Fruit fly (Drosophila melanogaster) whole organism, adult: ENCODE measurements around the gene CG15747.

Source experiments
- CG11617 ChIP-seq: fragments of 200-800 bp; sonication (Bioruptor generic); optimal IDR thresholded peaks from 2 replicates; lab custom pipeline; 2017; ENCODE audit warnings: mild to moderate bottlenecking, missing biosample characterization, missing genetic modification reagents, missing genetic modification characterization
- CG12768 ChIP-seq: fragments of 200-800 bp; sonication (Bioruptor generic); optimal IDR thresholded peaks from 2 replicates; lab custom pipeline; 2017; ENCODE audit warnings: missing biosample characterization, missing genetic modification characterization, mild to moderate bottlenecking, moderate library complexity, missing genetic modification reagents
- CG14711 ChIP-seq: fragments of 200-800 bp; sonication (Bioruptor generic); optimal IDR thresholded peaks from 2 replicates; lab custom pipeline; 2018; ENCODE audit warnings: missing biosample characterization, mild to moderate bottlenecking, missing genetic modification characterization, moderate library complexity
- CG1620 ChIP-seq: fragments of 200-800 bp; sonication (Bioruptor generic); optimal IDR thresholded peaks from 2 replicates; lab custom pipeline; 2016; ENCODE audit warnings: missing biosample characterization, missing genetic modification characterization
- CG33017 ChIP-seq: fragments of 200-800 bp; sonication (Bioruptor generic); optimal IDR thresholded peaks from 2 replicates; lab custom pipeline; 2018; ENCODE audit warnings: missing biosample characterization, mild to moderate bottlenecking, missing genetic modification characterization, moderate library complexity
- CG5204 ChIP-seq: fragments of 200-800 bp; sonication (Bioruptor generic); optimal IDR thresholded peaks from 2 replicates; lab custom pipeline; 2016; ENCODE audit warnings: missing biosample characterization, missing genetic modification characterization
- CG7045 ChIP-seq: fragments of 200-800 bp; sonication (Bioruptor generic); optimal IDR thresholded peaks from 2 replicates; lab custom pipeline; 2017; ENCODE audit warnings: missing biosample characterization, mild to moderate bottlenecking, missing genetic modification characterization
- CG7101 ChIP-seq: fragments of 200-800 bp; sonication (Bioruptor generic); optimal IDR thresholded peaks from 2 replicates; lab custom pipeline; 2018; ENCODE audit warnings: missing biosample characterization, mild to moderate bottlenecking, missing genetic modification characterization, moderate library complexity
- Clk ChIP-seq: fragments of 200-800 bp; sonication (Bioruptor generic); optimal IDR thresholded peaks from 2 replicates; lab custom pipeline; 2017; ENCODE audit warnings: missing biosample characterization, missing genetic modification characterization
- Crg-1 ChIP-seq: fragments of 200-800 bp; sonication (Bioruptor generic); optimal IDR thresholded peaks from 2 replicates; lab custom pipeline; 2016; ENCODE audit warnings: missing biosample characterization, missing genetic modification characterization
- Hr96 ChIP-seq: fragments of 200-800 bp; sonication (Bioruptor generic); optimal IDR thresholded peaks from 2 replicates; lab custom pipeline; 2016; ENCODE audit warnings: missing biosample characterization, missing genetic modification characterization
- Mnt ChIP-seq: fragments of 200-800 bp; sonication (Bioruptor generic); optimal IDR thresholded peaks from 2 replicates; lab custom pipeline; 2016; ENCODE audit warnings: missing biosample characterization, mild to moderate bottlenecking, missing genetic modification characterization
- bab1 ChIP-seq: fragments of 200-800 bp; sonication (Bioruptor generic); optimal IDR thresholded peaks from 3 replicates; lab custom pipeline; 2019; ENCODE audit warnings: missing biosample characterization, mild to moderate bottlenecking, missing genetic modification characterization, moderate library complexity
- cic ChIP-seq: fragments of 200-800 bp; sonication (Bioruptor generic); optimal IDR thresholded peaks from 2 replicates; lab custom pipeline; 2017; ENCODE audit warnings: missing biosample characterization, mild to moderate bottlenecking, missing genetic modification characterization, moderate library complexity
- cnc ChIP-seq, 2 experiments: fragments of >200 bp; optimal IDR thresholded peaks; 2 replicates each; lab custom pipeline; 2017
- kay ChIP-seq: fragments of 200-800 bp; sonication (Bioruptor generic); peaks from one replicate; lab custom pipeline; 2016; ENCODE audit warnings: missing biosample characterization, missing genetic modification characterization, borderline replicate concordance
- ovo ChIP-seq: fragments of 200-800 bp; sonication (Bioruptor generic); optimal IDR thresholded peaks from 2 replicates; lab custom pipeline; 2016; ENCODE audit warnings: missing biosample characterization, missing genetic modification characterization
- pad ChIP-seq: fragments of 200-800 bp; sonication (Bioruptor generic); optimal IDR thresholded peaks from 3 replicates; lab custom pipeline; 2017; ENCODE audit warnings: missing biosample characterization, missing genetic modification characterization, mild to moderate bottlenecking, moderate library complexity, missing genetic modification reagents
- tj ChIP-seq: fragments of 200-800 bp; sonication (Bioruptor generic); optimal IDR thresholded peaks from 3 replicates; lab custom pipeline; 2017; ENCODE audit warnings: missing biosample characterization, mild to moderate bottlenecking, missing genetic modification characterization, moderate library complexity
- toe ChIP-seq: fragments of 200-800 bp; sonication (Bioruptor generic); optimal IDR thresholded peaks from 2 replicates; lab custom pipeline; 2016; ENCODE audit warnings: missing biosample characterization, missing genetic modification characterization

Gene CG15747

DNA sequence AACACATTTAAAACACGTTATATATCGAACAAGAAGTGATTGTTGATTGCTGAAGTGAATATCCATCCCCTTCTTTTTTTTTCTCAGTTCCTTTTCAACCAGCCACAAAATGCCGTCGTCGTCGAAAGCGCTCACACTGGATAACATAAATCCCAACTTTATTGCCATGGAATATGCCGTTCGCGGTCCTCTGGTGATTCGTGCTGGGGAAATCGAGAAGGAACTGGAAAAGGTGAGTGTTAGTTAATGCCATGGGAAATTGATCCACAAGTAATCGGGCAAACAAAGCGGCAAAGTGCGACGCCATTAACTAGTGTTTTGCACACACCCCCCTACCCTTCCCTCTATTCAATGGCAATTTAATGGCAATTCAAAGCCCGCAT is 36.0 kb downstream of the CG15747 start:
- no peak for TF ChIP-seq CG11617 (GFP tag; lab: Kevin White, UChicago)
- TF ChIP-seq CG33017 (tag; lab: Kevin White, UChicago) = no peak
- TF ChIP-seq CG14711 (tag; lab: Kevin White, UChicago) = no peak
- no peak for TF ChIP-seq kay
- TF ChIP-seq CG7045 (GFP tag; lab: Kevin White, UChicago) = no peak
- TF ChIP-seq tj = no peak
- TF ChIP-seq CG7101 = no peak
- no peak for TF ChIP-seq Hr96 (GFP tag; lab: Kevin White, UChicago)
- TF ChIP-seq pad (GFP tag; lab: Kevin White, UChicago) = peak; percentile 94
- peak; percentile 29 for TF ChIP-seq CG12768 (GFP tag; lab: Kevin White, UChicago)
- no peak for TF ChIP-seq cnc (optimal IDR thresholded peaks at IDR 0.05; lab: Kevin White, UChicago)
- no peak for TF ChIP-seq CG5204 (GFP tag; lab: Kevin White, UChicago)
- no peak for TF ChIP-seq cic (GFP tag; lab: Kevin White, UChicago)
- TF ChIP-seq CG1620 = no peak
- no peak for TF ChIP-seq toe
- TF ChIP-seq Clk = no peak
- TF ChIP-seq ovo (GFP tag; lab: Kevin White, UChicago) = no peak

DNA sequence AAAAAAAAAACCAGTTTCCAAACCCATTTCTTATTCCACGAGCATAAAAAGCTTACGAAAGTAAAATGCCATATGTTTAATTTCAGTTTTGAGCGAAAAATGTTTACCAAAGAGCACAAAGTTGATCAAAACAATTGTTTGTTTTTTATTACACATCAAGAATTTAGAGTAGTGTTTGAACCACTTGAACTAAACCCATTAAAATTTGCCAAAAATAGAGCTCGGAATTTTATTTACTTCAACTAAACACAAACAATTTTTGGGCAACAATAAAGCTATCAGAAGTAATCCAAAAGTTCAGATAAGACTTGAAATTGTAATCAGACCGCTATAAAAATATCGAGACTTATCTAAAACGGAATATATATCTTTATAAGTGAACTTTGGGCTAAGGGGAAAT is 36.9 kb downstream of the CG15747 start:
- TF ChIP-seq kay (peak; percentile 65), toe (no peak)

DNA sequence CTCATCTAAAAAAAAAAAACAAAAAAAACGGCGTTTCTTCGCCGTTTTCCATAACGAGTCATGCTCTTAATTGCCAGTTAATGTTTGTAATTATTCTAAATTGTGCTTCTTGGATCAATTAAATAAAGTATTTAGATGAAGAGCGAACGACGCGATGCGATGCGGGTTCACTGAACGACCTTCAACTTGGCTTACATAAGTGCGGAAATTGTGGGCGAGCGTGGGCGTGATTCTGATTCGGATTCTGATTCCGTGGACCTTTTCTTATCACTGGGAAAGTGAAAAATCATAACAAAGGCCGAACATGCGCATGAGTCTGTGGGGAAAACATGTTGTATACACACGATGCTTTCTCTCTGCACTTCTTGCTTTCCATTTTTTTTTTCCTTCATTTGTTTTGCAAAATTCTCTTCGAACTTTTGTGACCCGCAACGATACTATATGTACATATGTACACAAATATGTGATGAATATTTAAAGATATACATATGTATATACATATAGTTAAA is 37.4 kb downstream of the CG15747 start:
- TF ChIP-seq kay (no peak), tj (no peak), cic (GFP tag; lab: Kevin White, UChicago) (no peak), CG7045 (GFP tag; lab: Kevin White, UChicago) (no peak), ovo (GFP tag; lab: Kevin White, UChicago) (no peak), CG14711 (tag; lab: Kevin White, UChicago) (no peak), CG7101 (no peak), pad (GFP tag; lab: Kevin White, UChicago) (no peak)

DNA sequence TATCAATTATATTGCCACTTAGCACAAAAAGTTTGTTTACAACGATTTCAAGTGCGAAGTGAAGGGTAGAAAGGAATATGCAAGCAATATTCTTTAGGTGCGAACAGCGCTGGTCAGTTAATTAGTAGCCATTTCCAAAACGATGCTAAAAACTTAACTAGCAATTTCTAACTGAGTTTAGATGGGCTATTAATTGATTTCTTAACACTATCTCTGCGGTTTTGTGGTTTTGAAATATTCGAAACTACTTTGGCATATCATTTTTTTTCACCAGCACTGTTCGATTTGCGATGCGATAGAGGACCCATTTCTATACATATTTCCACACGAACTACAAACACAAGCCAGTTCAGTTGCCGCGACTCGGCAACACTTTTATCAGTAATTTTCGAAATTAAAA is 38.4 kb downstream of the CG15747 start:
- TF ChIP-seq Mnt (GFP tag; lab: Kevin White, UChicago) = peak; percentile 72
- TF ChIP-seq toe = peak; percentile 13
- peak; percentile 92 for TF ChIP-seq CG7101
- TF ChIP-seq CG7045 (GFP tag; lab: Kevin White, UChicago) = peak; percentile 44
- TF ChIP-seq CG33017 (tag; lab: Kevin White, UChicago) = peak; percentile 85
- TF ChIP-seq tj = peak; percentile 82
- TF ChIP-seq ovo (GFP tag; lab: Kevin White, UChicago) = peak; percentile 33
- TF ChIP-seq cnc (optimal IDR thresholded peaks at IDR 0.05; lab: Kevin White, UChicago) = no peak
- peak; percentile 49 for TF ChIP-seq cic (GFP tag; lab: Kevin White, UChicago)
- TF ChIP-seq bab1 = peak; percentile 63
- no peak for TF ChIP-seq Hr96 (GFP tag; lab: Kevin White, UChicago)
- TF ChIP-seq pad (GFP tag; lab: Kevin White, UChicago) = peak; percentile 62
- TF ChIP-seq CG12768 (GFP tag; lab: Kevin White, UChicago) = peak; percentile 75
- peak; percentile 79 for TF ChIP-seq CG14711 (tag; lab: Kevin White, UChicago)
- TF ChIP-seq kay = peak; percentile 65
- peak; percentile 33 for TF ChIP-seq Crg-1 (GFP tag; lab: Kevin White, UChicago)
- TF ChIP-seq CG11617 (GFP tag; lab: Kevin White, UChicago) = peak; percentile 89
- TF ChIP-seq CG5204 (GFP tag; lab: Kevin White, UChicago) = no peak
- peak; percentile 4 for TF ChIP-seq CG1620
- TF ChIP-seq Clk = peak; percentile 28

DNA sequence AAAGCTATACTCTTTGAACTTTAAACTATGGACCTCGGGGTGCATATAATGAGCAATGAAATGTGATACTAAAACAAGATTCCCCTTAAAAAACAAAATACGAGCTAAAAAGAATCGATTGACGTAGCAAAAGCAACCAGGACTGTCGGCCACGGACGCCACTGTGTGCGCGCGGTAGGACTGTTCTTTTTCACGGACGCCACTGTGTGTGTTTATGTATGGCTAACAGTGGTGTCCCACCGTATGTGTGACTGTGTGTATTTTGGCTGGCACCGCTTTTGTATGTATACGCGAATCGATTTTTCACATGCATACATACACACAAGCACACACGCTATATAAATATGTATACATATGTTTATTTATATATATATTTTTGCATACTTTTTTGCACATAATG is 45.7 kb downstream of the CG15747 start:
- peak; percentile 41 for TF ChIP-seq CG7101
- TF ChIP-seq kay = no peak
- peak; percentile 44 for TF ChIP-seq toe
- peak; percentile 72 for TF ChIP-seq tj
- TF ChIP-seq CG11617 (GFP tag; lab: Kevin White, UChicago) = peak; percentile 55
- TF ChIP-seq cnc (optimal IDR thresholded peaks at IDR 0.05; lab: Kevin White, UChicago) = no peak
- no peak for TF ChIP-seq ovo (GFP tag; lab: Kevin White, UChicago)
- TF ChIP-seq CG7045 (GFP tag; lab: Kevin White, UChicago) = peak; percentile 9
- TF ChIP-seq Clk = no peak
- peak; percentile 51 for TF ChIP-seq cic (GFP tag; lab: Kevin White, UChicago)
- TF ChIP-seq CG33017 (tag; lab: Kevin White, UChicago) = no peak
- TF ChIP-seq CG12768 (GFP tag; lab: Kevin White, UChicago) = peak; percentile 48
- no peak for TF ChIP-seq CG5204 (GFP tag; lab: Kevin White, UChicago)
- peak; percentile 61 for TF ChIP-seq bab1
- no peak for TF ChIP-seq Hr96 (GFP tag; lab: Kevin White, UChicago)
- TF ChIP-seq pad (GFP tag; lab: Kevin White, UChicago) = peak; percentile 75
- TF ChIP-seq CG1620 = peak; percentile 77
- peak; percentile 59 for TF ChIP-seq Crg-1 (GFP tag; lab: Kevin White, UChicago)
- TF ChIP-seq CG14711 (tag; lab: Kevin White, UChicago) = peak; percentile 39
- TF ChIP-seq Mnt (GFP tag; lab: Kevin White, UChicago) = peak; percentile 89

DNA sequence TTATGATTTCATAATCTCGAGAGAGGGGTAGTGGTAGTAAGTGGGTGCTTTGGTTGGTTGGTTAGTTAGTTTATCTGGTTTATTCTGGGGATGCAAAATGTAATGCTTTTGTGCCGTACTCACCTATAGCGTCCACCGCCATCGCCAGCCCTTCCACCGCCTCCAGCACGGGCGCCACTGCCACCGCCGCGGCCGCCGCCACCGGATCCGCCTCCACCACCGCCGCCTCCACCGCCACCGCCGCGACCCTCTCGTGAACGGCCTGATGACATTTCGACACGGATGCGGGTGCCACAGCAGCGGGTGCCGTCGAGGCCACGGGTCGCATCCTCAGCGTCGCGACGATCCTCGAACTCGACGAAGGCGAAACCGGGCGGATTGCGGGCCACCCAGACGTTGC is 46.1 kb downstream of the CG15747 start:
- TF ChIP-seq CG14711 (tag; lab: Kevin White, UChicago) = no peak
- peak; percentile 3 for TF ChIP-seq tj
- TF ChIP-seq CG33017 (tag; lab: Kevin White, UChicago) = no peak
- TF ChIP-seq pad (GFP tag; lab: Kevin White, UChicago) = peak; percentile 28
- TF ChIP-seq kay = no peak
- no peak for TF ChIP-seq Hr96 (GFP tag; lab: Kevin White, UChicago)
- TF ChIP-seq CG11617 (GFP tag; lab: Kevin White, UChicago) = no peak
- no peak for TF ChIP-seq Crg-1 (GFP tag; lab: Kevin White, UChicago)
- TF ChIP-seq Mnt (GFP tag; lab: Kevin White, UChicago) = no peak
- no peak for TF ChIP-seq CG5204 (GFP tag; lab: Kevin White, UChicago)
- TF ChIP-seq Clk = no peak
